Worm (Caenorhabditis elegans) whole organism, late embryonic: Measurements from ENCODE around the gene twnk-1.

Source experiments
- C08G9.2 ChIP-seq: sonication (generic microtip); optimal IDR thresholded peaks from 2 replicates; lab custom pipeline; 2016; ENCODE audit warnings: mild to moderate bottlenecking, missing genetic modification characterization, moderate library complexity, missing compliant biosample characterization
- C38D4.7 ChIP-seq: fragments of 200-800 bp; sonication (Bioruptor generic); optimal IDR thresholded peaks from 2 replicates; lab custom pipeline; 2018; ENCODE audit warnings: mild to moderate bottlenecking, missing genetic modification characterization, moderate library complexity, missing compliant biosample characterization
- ama-1 ChIP-seq: fragments of 150-350 bp; optimal IDR thresholded peaks from 2 replicates; lab custom pipeline; 2014
- ceh-30 ChIP-seq: fragments of 150-350 bp; optimal IDR thresholded peaks from 2 replicates; lab custom pipeline; 2014; ENCODE audit warnings: missing biosample characterization, missing genetic modification characterization
- ceh-31 ChIP-seq: sonication (generic microtip); optimal IDR thresholded peaks from 2 replicates; lab custom pipeline; 2016; ENCODE audit warnings: missing genetic modification characterization, missing compliant biosample characterization
- elt-4 ChIP-seq: sonication (generic microtip); optimal IDR thresholded peaks from 2 replicates; lab custom pipeline; 2016; ENCODE audit warnings: missing genetic modification characterization, missing compliant biosample characterization
- nhr-11 ChIP-seq: fragments of 150-350 bp; optimal IDR thresholded peaks from 2 replicates; lab custom pipeline; 2014; ENCODE audit warnings: missing biosample characterization, missing genetic modification characterization
- odd-2 ChIP-seq: sonication (generic microtip); optimal IDR thresholded peaks from 2 replicates; lab custom pipeline; 2017; ENCODE audit warnings: antibody characterized with exemption, mild to moderate bottlenecking, missing genetic modification characterization, missing compliant biosample characterization
- pag-3 ChIP-seq: sonication (generic microtip); optimal IDR thresholded peaks from 2 replicates; lab custom pipeline; 2016; ENCODE audit warnings: missing compliant biosample characterization, missing genetic modification characterization, borderline replicate concordance

DNA sequence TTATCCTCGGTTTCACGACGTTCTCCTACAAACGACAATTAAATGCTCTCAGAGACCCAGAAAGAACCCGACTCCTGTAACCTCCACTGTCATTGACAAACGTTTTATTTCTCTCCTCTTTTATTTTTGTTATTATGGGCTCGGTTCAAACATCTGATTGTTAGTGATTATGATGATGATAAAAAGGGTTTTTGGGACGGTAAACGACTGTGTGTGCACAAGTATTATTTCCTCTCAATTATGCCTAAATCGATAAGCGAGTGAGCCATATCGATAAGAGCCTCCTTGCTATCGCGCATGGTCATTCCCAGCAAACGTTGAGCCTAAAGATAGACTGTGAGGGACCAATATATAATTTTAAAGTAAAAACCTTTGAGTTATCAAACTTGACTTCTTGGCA lies 40.8 kb downstream of the twnk-1 start:
- TF ChIP-seq ceh-30 (tag; lab: Kevin White, UChicago) (no peak), nhr-11 (tag; lab: Kevin White, UChicago) (no peak), elt-4 (no peak), C38D4.7 (GFP tag; lab: Kevin White, UChicago) (no peak), pag-3 (tag; lab: Kevin White, UChicago) (no peak), C08G9.2 (tag; lab: Kevin White, UChicago) (no peak), ama-1 (lab: Kevin White, UChicago) (no peak), ceh-31 (no peak), odd-2 (tag; lab: Kevin White, UChicago) (no peak)
